Worm (Caenorhabditis elegans): ENCODE data around the gene F47B10.9.
A peak's percentile ranks its signal among the peaks of the same experiment; 100 is the strongest.

Gene F47B10.9

DNA sequence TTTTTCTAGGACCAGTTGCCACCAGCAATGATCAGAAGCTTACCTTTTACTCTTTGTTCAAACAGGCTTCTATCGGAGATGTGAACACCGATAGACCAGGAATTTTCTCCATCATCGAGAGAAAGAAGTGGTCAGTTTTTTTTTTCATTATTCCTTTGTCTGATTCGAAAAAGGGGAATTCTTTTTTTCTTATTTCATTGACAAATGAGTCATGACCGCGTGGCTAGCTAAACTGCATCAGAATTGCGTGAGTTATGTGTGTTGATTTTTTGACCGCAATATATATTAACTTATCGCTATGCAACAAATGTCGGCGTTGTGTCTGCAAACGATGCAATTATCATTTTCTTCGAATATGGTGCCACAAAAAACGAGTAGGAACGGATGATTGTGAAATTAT, 10.5 kb downstream of the F47B10.9 start (continued):
- TF ChIP-seq ceh-20 (GFP tag; IDR thresholded peaks at IDR 0.05) (0 out of 2 replicates have a peak, but pooled peaks have one; percentile 27), lir-3 (tag; optimal IDR thresholded peaks at IDR 0.05) (no peak), daf-8 (GFP tag; IDR thresholded peaks at IDR 0.05) (no peak), ctbp-1 (GFP tag; IDR thresholded peaks at IDR 0.05) (no peak), unc-62 (GFP tag; optimal IDR thresholded peaks at IDR 0.05 in 1 of 2) (peak in 1 of 2 experiments; percentile 45), unc-62 (tag; optimal IDR thresholded peaks at IDR 0.05) (no peak)

DNA sequence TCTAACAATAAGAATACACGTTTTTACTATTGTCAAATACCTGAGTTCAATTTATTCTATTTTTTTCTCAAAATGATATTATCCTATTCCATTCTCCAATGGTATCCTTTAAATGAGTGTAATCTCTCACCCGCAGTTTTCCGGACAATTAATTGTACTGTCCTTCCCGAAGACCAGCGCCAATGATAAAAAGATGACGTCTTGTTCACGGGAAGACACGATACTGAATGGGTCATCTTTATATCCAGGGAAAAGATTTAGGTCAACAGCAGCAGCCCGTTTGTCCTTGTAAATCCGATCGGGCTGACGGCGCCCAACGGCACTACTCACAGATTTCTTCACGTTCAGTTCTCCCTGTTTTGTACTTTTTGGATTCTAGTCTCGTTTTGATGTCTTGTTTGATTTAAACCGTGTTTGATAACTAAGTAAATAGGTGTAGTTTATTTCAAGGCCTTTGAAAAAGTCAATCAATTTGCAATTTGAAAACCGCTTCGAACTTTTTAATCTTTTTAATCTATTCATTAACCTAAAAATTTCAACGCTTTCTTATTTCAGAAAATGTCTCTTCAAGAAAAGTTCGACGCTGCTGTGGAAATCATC, 11.1 kb downstream of the F47B10.9 start, which contains the start of gene acbp-3:
TSS of gene acbp-3 (plus strand) at position 550 of the 600 bp plus-strand sequence.
- TF ChIP-seq ces-1 (GFP tag; optimal IDR thresholded peaks at IDR 0.05): no peak
- no peak for TF ChIP-seq nhr-25 (tag; optimal IDR thresholded peaks at IDR 0.05; ENCODE audit: borderline replicate concordance, insufficient read depth)
- no peak for TF ChIP-seq Y75B8A.6 (GFP tag; IDR thresholded peaks at IDR 0.05)
- no peak for TF ChIP-seq rbr-2 (tag; optimal IDR thresholded peaks at IDR 0.05)
- no peak for TF ChIP-seq jun-1 (tag; optimal IDR thresholded peaks at IDR 0.05)
- TF ChIP-seq zip-11 (GFP tag; IDR thresholded peaks at IDR 0.05): no peak
- no peak for TF ChIP-seq ztf-11 (tag; optimal IDR thresholded peaks at IDR 0.05)
- TF ChIP-seq nhr-237 (tag; optimal IDR thresholded peaks at IDR 0.05): no peak
- TF ChIP-seq ceh-20 (GFP tag; IDR thresholded peaks at IDR 0.05): no peak
- no peak for TF ChIP-seq lsy-2 (tag; optimal IDR thresholded peaks at IDR 0.05)
- no peak for TF ChIP-seq saeg-2 (GFP tag; IDR thresholded peaks at IDR 0.05)
- no peak for TF ChIP-seq ceh-28 (tag; optimal IDR thresholded peaks at IDR 0.05)

DNA sequence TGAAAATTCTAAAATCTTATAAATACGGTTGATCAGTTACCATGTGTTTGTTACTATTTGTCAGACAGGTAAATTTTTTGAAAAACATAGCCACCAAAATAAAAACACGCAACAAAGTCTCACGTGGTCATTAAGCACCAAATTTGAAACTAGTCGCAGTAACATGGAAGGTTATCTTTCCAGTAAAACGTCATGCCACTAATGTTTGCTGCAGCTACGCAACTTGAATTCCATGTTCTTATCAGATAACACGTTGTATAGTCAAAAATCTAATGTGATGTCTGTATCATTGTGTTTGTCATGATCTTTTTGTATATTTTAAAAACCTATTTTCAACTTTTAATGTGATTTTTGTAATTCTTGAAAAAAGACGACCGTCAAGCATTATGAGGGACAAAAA, 12.1 kb downstream of the F47B10.9 start:
- TF ChIP-seq dmd-6 (GFP tag; IDR thresholded peaks at IDR 0.05): peak; percentile 79
- no peak for TF ChIP-seq lin-29 (GFP tag; IDR thresholded peaks at IDR 0.05)
- no peak for TF ChIP-seq cey-2 (tag; optimal IDR thresholded peaks at IDR 0.05; ENCODE audit: borderline replicate concordance, insufficient read depth)
- TF ChIP-seq F26F4.8 (GFP tag; conservative IDR thresholded peaks at IDR 0.05): no peak
- TF ChIP-seq mdl-1 (tag; optimal IDR thresholded peaks at IDR 0.05): peak in 1 of 2 experiments; percentile 73
- TF ChIP-seq unc-62 (GFP tag; optimal IDR thresholded peaks at IDR 0.05 in 1 of 2): peak in 1 of 2 experiments; percentile 66
- TF ChIP-seq unc-62 (tag; optimal IDR thresholded peaks at IDR 0.05): no peak
- TF ChIP-seq T20F7.1 (GFP tag; optimal IDR thresholded peaks at IDR 0.05): no peak
- no peak for TF ChIP-seq daf-8 (GFP tag; IDR thresholded peaks at IDR 0.05)
- TF ChIP-seq attf-4 (tag; optimal IDR thresholded peaks at IDR 0.05): no peak
- TF ChIP-seq pha-4 (GFP tag; IDR thresholded peaks at IDR 0.05): no peak
- no peak for TF ChIP-seq pha-4 (tag; optimal IDR thresholded peaks at IDR 0.05)
- TF ChIP-seq nhr-48 (tag; optimal IDR thresholded peaks at IDR 0.05): peak; percentile 43
- no peak for TF ChIP-seq tag-97 (GFP tag; IDR thresholded peaks at IDR 0.05)
- TF ChIP-seq ces-1 (GFP tag; optimal IDR thresholded peaks at IDR 0.05): no peak
- no peak for TF ChIP-seq nhr-111 (GFP tag; optimal IDR thresholded peaks at IDR 0.05)
- TF ChIP-seq egl-43 (GFP tag; IDR thresholded peaks at IDR 0.05): no peak
- no peak for TF ChIP-seq Y5F2A.4 (GFP tag; optimal IDR thresholded peaks at IDR 0.05)
- TF ChIP-seq ztf-7 (tag; optimal IDR thresholded peaks at IDR 0.05): peak; percentile 24
- no peak for TF ChIP-seq mxl-2 (GFP tag; conservative IDR thresholded peaks at IDR 0.05)
- TF ChIP-seq lsy-2 (tag; optimal IDR thresholded peaks at IDR 0.05): no peak
- no peak for TF ChIP-seq ztf-11 (tag; optimal IDR thresholded peaks at IDR 0.05)
- peak; percentile 5 for TF ChIP-seq nhr-102 (tag; optimal IDR thresholded peaks at IDR 0.05)
- TF ChIP-seq R02D3.7 (tag; optimal IDR thresholded peaks at IDR 0.05): no peak
- no peak for TF ChIP-seq Y105C5A.15 (GFP tag; IDR thresholded peaks at IDR 0.05)
- TF ChIP-seq nhr-11 (tag; optimal IDR thresholded peaks at IDR 0.05): no peak
- no peak for TF ChIP-seq rbr-2 (tag; optimal IDR thresholded peaks at IDR 0.05)
- TF ChIP-seq ceh-82 (tag; optimal IDR thresholded peaks at IDR 0.05): no peak
- 0 out of 2 replicates have a peak, but pooled peaks have one; percentile 23 for TF ChIP-seq tra-1 (GFP tag; IDR thresholded peaks at IDR 0.05)
- TF ChIP-seq lin-1 (GFP tag; IDR thresholded peaks at IDR 0.05): peak; percentile 74
- TF ChIP-seq zip-11 (GFP tag; IDR thresholded peaks at IDR 0.05): no peak
- peak; percentile 67 for TF ChIP-seq mxl-3 (GFP tag; optimal IDR thresholded peaks at IDR 0.05)
- TF ChIP-seq skn-1 (tag; optimal IDR thresholded peaks at IDR 0.05): no peak
- TF ChIP-seq jun-1 (tag; optimal IDR thresholded peaks at IDR 0.05): no peak
- TF ChIP-seq hlh-30 (tag; optimal IDR thresholded peaks at IDR 0.05; ENCODE audit: insufficient read depth): peak; percentile 66
- no peak for TF ChIP-seq fkh-10 (GFP tag; optimal IDR thresholded peaks at IDR 0.05)
- TF ChIP-seq hlh-11 (tag; optimal IDR thresholded peaks at IDR 0.05): peak; percentile 83

Measured in whole organism, L4 larva.